Fruit fly (Drosophila melanogaster): ENCODE data around the gene ABCB7.

The ABCB7 gene

DNA sequence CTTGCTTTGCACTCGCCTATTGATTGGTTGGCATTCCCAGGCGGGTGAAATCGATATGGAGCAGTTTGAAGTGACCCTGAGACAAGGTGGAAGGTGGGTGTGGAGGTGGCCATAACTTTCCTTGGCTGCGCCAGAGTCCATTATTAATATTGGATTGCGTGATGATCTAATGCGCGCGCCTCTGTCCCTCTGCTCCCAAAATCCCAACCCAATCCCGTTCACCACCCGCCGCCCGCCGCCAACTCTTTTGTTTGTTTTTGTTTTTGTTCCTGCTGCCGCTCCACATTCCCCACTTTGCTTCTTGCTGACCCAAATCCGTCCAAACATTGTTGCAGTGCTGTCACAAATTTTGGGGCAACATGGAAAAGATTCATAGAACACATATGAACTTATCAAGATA lies 47.1 kb upstream of the ABCB7 start:
- TF ChIP-seq CrebA (GFP tag; optimal IDR thresholded peaks at IDR 0.05; ENCODE audit: borderline replicate concordance), result no peak
- TF ChIP-seq Dfd (GFP tag; optimal IDR thresholded peaks at IDR 0.05), result no peak
- TF ChIP-seq dsf (GFP tag; optimal IDR thresholded peaks at IDR 0.05; ENCODE audit: borderline replicate concordance), result no peak
- no peak for TF ChIP-seq Jra (GFP tag; optimal IDR thresholded peaks at IDR 0.05)

- no peak for TF ChIP-seq Hr83 (GFP tag; optimal IDR thresholded peaks at IDR 0.05; ENCODE audit: poor library complexity, severe bottlenecking)
Measured at dm6 chr3L:1573191-1573590, 45.0 kb upstream of the ABCB7 start.

dm6 chr3L:1575731-1576376 lies 42.4 kb upstream of the ABCB7 start:
- TF ChIP-seq Vsx2 (GFP tag; optimal IDR thresholded peaks at IDR 0.05; ENCODE audit: partially characterized antibody), result no peak
- TF ChIP-seq N (GFP tag; optimal IDR thresholded peaks at IDR 0.05), result no peak
- no peak for TF ChIP-seq brk (GFP tag; optimal IDR thresholded peaks at IDR 0.05)
- TF ChIP-seq Hr78 (GFP tag; optimal IDR thresholded peaks at IDR 0.05), result no peak
- no peak for TF ChIP-seq Dif (GFP tag; optimal IDR thresholded peaks at IDR 0.05; ENCODE audit: partially characterized antibody)
- no peak for TF ChIP-seq Hnf4 (GFP tag; optimal IDR thresholded peaks at IDR 0.05)
- no peak for TF ChIP-seq psq (GFP tag; optimal IDR thresholded peaks at IDR 0.05)
- no peak for TF ChIP-seq tai (GFP tag; optimal IDR thresholded peaks at IDR 0.05)
- no peak for TF ChIP-seq dl (GFP tag; optimal IDR thresholded peaks at IDR 0.05; ENCODE audit: insufficient read depth in 1 of 2, partially characterized antibody in 2 of 2)
- no peak for TF ChIP-seq Hr83 (GFP tag; optimal IDR thresholded peaks at IDR 0.05; ENCODE audit: poor library complexity, severe bottlenecking)
- TF ChIP-seq Sp1 (GFP tag; optimal IDR thresholded peaks at IDR 0.05), result no peak
- TF ChIP-seq sage (GFP tag; optimal IDR thresholded peaks at IDR 0.05), result no peak
- TF ChIP-seq br (GFP tag; optimal IDR thresholded peaks at IDR 0.05), result no peak
- no peak for TF ChIP-seq Rel (GFP tag; optimal IDR thresholded peaks at IDR 0.05)
- TF ChIP-seq Rel (tag; optimal IDR thresholded peaks at IDR 0.05), result no peak
- TF ChIP-seq Dfd (GFP tag; optimal IDR thresholded peaks at IDR 0.05), result no peak
- TF ChIP-seq dsf (GFP tag; optimal IDR thresholded peaks at IDR 0.05; ENCODE audit: borderline replicate concordance), result no peak
- TF ChIP-seq sv (GFP tag; optimal IDR thresholded peaks at IDR 0.05), result no peak
- no peak for TF ChIP-seq h (GFP tag; optimal IDR thresholded peaks at IDR 0.05)
- no peak for TF ChIP-seq Jra (GFP tag; optimal IDR thresholded peaks at IDR 0.05)
- TF ChIP-seq Abd-B (GFP tag; optimal IDR thresholded peaks at IDR 0.05), result no peak

DNA sequence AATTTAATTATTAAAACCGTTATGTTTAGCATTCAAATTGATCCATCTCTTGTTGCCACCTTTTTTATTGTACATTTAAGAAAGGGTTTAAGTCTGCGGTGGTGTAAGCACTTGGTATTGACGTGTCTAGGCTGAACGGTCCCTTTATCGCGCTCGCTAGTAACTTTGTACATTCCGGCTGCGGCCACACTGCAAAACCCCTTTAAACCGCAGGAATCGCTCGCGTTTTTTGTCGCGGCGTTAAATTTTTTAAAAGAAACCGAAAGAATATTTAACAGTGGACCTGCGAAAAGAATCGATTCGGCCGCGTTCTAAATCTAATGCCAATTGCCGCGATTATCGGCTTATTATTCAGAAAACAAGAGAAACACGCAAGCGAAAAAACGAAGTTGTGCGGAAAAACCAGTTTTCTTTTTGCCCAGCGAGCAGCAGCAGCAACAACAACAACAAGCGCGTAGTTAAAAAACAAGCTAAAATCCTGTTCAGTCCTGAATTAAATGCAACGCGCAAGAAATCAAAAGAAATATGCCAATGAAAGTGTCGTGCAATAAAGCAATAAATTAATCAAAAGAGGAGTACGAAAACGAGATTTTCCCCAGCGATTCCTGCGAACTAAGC lies 41.6 kb upstream of the ABCB7 start, which contains the start of gene CG13917:
CG13917 (plus strand) TSS at position 211 of the 618 bp plus-strand sequence.
- peak; percentile 13 for TF ChIP-seq h (GFP tag; optimal IDR thresholded peaks at IDR 0.05)
- peak; percentile 32 for TF ChIP-seq Myc (optimal IDR thresholded peaks at IDR 0.05)
- no peak for TF ChIP-seq Rel (GFP tag; optimal IDR thresholded peaks at IDR 0.05)
- peak; percentile 76 for TF ChIP-seq Rel (tag; optimal IDR thresholded peaks at IDR 0.05)
- TF ChIP-seq fru (GFP tag; optimal IDR thresholded peaks at IDR 0.05), result no peak

- TF ChIP-seq pan (optimal IDR thresholded peaks at IDR 0.05) (no peak), rgr (GFP tag; optimal IDR thresholded peaks at IDR 0.05) (no peak), tai (GFP tag; optimal IDR thresholded peaks at IDR 0.05) (no peak), Dfd (GFP tag; optimal IDR thresholded peaks at IDR 0.05) (no peak), brk (GFP tag; optimal IDR thresholded peaks at IDR 0.05) (no peak), psq (GFP tag; optimal IDR thresholded peaks at IDR 0.05) (peak; percentile 21), dmrt93B (GFP tag; optimal IDR thresholded peaks at IDR 0.05) (no peak), CrebA (GFP tag; optimal IDR thresholded peaks at IDR 0.05; ENCODE audit: borderline replicate concordance) (no peak)
Measured at dm6 chr3L:1577338-1577737, 40.9 kb upstream of the ABCB7 start.

- no peak for TF ChIP-seq fru (GFP tag; optimal IDR thresholded peaks at IDR 0.05)
- no peak for TF ChIP-seq GATAd (GFP tag; optimal IDR thresholded peaks at IDR 0.05)
- no peak for TF ChIP-seq tai (GFP tag; optimal IDR thresholded peaks at IDR 0.05)
- TF ChIP-seq Hnf4 (GFP tag; optimal IDR thresholded peaks at IDR 0.05), result no peak
Measured at dm6 chr3L:1578391-1578948, 39.7 kb upstream of the ABCB7 start.

All from whole organism, wandering third instar larva.